Worm (Caenorhabditis elegans): Measurements from ENCODE around the gene str-92.

DNA sequence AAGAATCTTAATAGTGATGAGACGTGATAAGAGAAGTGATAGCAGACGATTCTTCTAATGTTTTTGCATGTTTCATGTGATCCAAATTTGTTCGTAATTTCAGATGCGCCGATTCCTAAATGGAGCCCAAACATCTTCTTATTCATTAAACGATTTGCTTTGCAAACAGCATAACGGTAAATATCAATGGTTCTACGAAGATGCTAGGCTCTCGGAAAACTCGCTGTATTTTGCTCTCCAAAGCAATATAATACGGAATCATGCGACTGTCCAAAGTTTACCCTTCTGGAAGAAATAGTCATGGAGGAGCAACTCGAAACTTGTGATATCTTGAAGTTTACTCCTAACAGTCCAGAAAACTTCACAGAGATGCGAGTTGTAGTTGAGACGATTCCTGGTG, 29.4 kb upstream of the str-92 start, which contains the start of gene W06D12.6:
- TF ChIP-seq F37D6.2 (tag; optimal IDR thresholded peaks at IDR 0.05), result no peak
- TF ChIP-seq spr-3 (GFP tag; optimal IDR thresholded peaks at IDR 0.05), result no peak
- no peak for TF ChIP-seq nhr-25 (tag; optimal IDR thresholded peaks at IDR 0.05; ENCODE audit: borderline replicate concordance, insufficient read depth)
